Fruit fly (Drosophila melanogaster) whole organism, prepupa: ENCODE data around the gene eIF4EHP.

Experiments
- CG11902 ChIP-seq: fragments of 200-800 bp; sonication (Bioruptor generic); optimal IDR thresholded peaks from 3 replicates; lab custom pipeline; 2016; ENCODE audit warnings: missing biosample characterization, missing genetic modification characterization
- CG8319 ChIP-seq: fragments of 200-800 bp; sonication (Bioruptor generic); optimal IDR thresholded peaks from 3 replicates; lab custom pipeline; 2016; ENCODE audit warnings: missing biosample characterization, missing genetic modification characterization
- Sox14 ChIP-seq: fragments of 200-800 bp; sonication (Bioruptor generic); optimal IDR thresholded peaks from 3 replicates; lab custom pipeline; 2016; ENCODE audit warnings: missing biosample characterization, missing genetic modification characterization
- ss ChIP-seq, 2 experiments: fragments of 200-800 bp; sonication (Bioruptor generic); optimal IDR thresholded peaks; 2 replicates in 1 of 2; 3 replicates in 1 of 2; lab custom pipeline; 2017 to 2018; ENCODE audit warnings: mild to moderate bottlenecking in 2 of 2, missing biosample characterization in 2 of 2, missing genetic modification characterization in 2 of 2, moderate library complexity in 1 of 2

dm6 chr3R:24121669-24122068 is 12.9 kb upstream of the eIF4EHP start:
- TF ChIP-seq CG11902 (GFP tag; lab: Kevin White, UChicago), result no peak
- no peak for TF ChIP-seq CG8319 (GFP tag; lab: Kevin White, UChicago)
- TF ChIP-seq ss (GFP tag; optimal IDR thresholded peaks at IDR 0.05; lab: Kevin White, UChicago), result no peak
- TF ChIP-seq Sox14, result no peak
